Worm (Caenorhabditis elegans) whole organism, young adult: ENCODE measurements around the gene rnh-1.2.

Experiments
- B0019.2 ChIP-seq: fragments of 200-800 bp; sonication (Bioruptor generic); conservative IDR thresholded peaks from 2 replicates; pipeline ENCODE4 v1.3.6; 2022; ENCODE audit warnings: missing genetic modification reagents, missing genetic modification characterization, missing compliant biosample characterization
- B0035.1 ChIP-seq: sonication (generic microtip); optimal IDR thresholded peaks from 2 replicates; lab custom pipeline; 2016; ENCODE audit warnings: missing genetic modification characterization, mild to moderate bottlenecking, missing compliant biosample characterization, missing genotype, missing genetic modification reagents
- F10E7.11 ChIP-seq: sonication (generic microtip); optimal IDR thresholded peaks from 2 replicates; lab custom pipeline; 2017; ENCODE audit warnings: mild to moderate bottlenecking, missing genetic modification characterization, moderate library complexity, missing compliant biosample characterization
- F22D6.2 ChIP-seq: sonication (generic microtip); optimal IDR thresholded peaks from 2 replicates; lab custom pipeline; 2016; ENCODE audit warnings: mild to moderate bottlenecking, missing genetic modification characterization, missing compliant biosample characterization
- F39B2.1 ChIP-seq: fragments of 200-800 bp; sonication (Bioruptor generic); IDR thresholded peaks from 2 replicates; pipeline ENCODE4 v1.3.6; 2022; ENCODE audit warnings: missing genetic modification reagents, missing genetic modification characterization, missing compliant biosample characterization
- Y53F4B.3 ChIP-seq: fragments of 200-800 bp; sonication (Bioruptor generic); IDR thresholded peaks from 2 replicates; pipeline ENCODE4 v1.3.6; 2022; ENCODE audit warnings: missing genetic modification reagents, missing genetic modification characterization, missing compliant biosample characterization
- Y67H2A.10 ChIP-seq: fragments of 200-800 bp; sonication (Bioruptor generic); conservative IDR thresholded peaks from 2 replicates; pipeline ENCODE4 v1.3.6; 2022; ENCODE audit warnings: missing genetic modification reagents, missing genetic modification characterization, missing compliant biosample characterization
- akir-1 ChIP-seq: fragments of 200-800 bp; sonication (Bioruptor generic); optimal IDR thresholded peaks from 2 replicates; lab custom pipeline; 2018; ENCODE audit warnings: mild to moderate bottlenecking, missing genetic modification characterization, moderate library complexity, missing compliant biosample characterization
- aptf-2 ChIP-seq: fragments of 200-800 bp; sonication (Bioruptor generic); conservative IDR thresholded peaks from 2 replicates; pipeline ENCODE4 v1.3.6; 2022; ENCODE audit warnings: missing genetic modification reagents, missing genetic modification characterization, missing compliant biosample characterization
- aptf-3 ChIP-seq: fragments of 200-800 bp; sonication (Bioruptor generic); IDR thresholded peaks from 2 replicates; pipeline ENCODE4 v1.3.6; 2022; ENCODE audit warnings: missing genetic modification characterization, missing compliant biosample characterization
- attf-3 ChIP-seq: fragments of 200-800 bp; sonication (Bioruptor generic); conservative IDR thresholded peaks from 2 replicates; pipeline ENCODE4 v1.3.6; 2022; ENCODE audit warnings: missing genetic modification reagents, missing genetic modification characterization, missing compliant biosample characterization
- attf-5 ChIP-seq: fragments of 200-800 bp; sonication (Bioruptor generic); optimal IDR thresholded peaks from 2 replicates; lab custom pipeline; 2018; ENCODE audit warnings: mild to moderate bottlenecking, missing genetic modification characterization, missing compliant biosample characterization
- attf-6 ChIP-seq: fragments of 200-800 bp; sonication (Bioruptor generic); IDR thresholded peaks from 2 replicates; pipeline ENCODE4 v1.3.6; 2022; ENCODE audit warnings: missing genetic modification reagents, missing genetic modification characterization, missing compliant biosample characterization
- bed-1 ChIP-seq: fragments of 200-800 bp; sonication (Bioruptor generic); IDR thresholded peaks from 2 replicates; pipeline ENCODE4 v1.3.6; 2022; ENCODE audit warnings: missing genetic modification reagents, missing genetic modification characterization, missing compliant biosample characterization
- bed-2 ChIP-seq: fragments of 200-800 bp; sonication (Bioruptor generic); IDR thresholded peaks from 2 replicates; pipeline ENCODE4 v1.3.6; 2022; ENCODE audit warnings: missing genetic modification reagents, missing genetic modification characterization, missing compliant biosample characterization
- ceh-91 ChIP-seq: fragments of 200-800 bp; sonication (Bioruptor generic); IDR thresholded peaks from 2 replicates; pipeline ENCODE4 v1.3.6; 2022; ENCODE audit warnings: missing genetic modification reagents, missing genetic modification characterization, missing compliant biosample characterization
- die-1 ChIP-seq: sonication (generic microtip); optimal IDR thresholded peaks from 2 replicates; lab custom pipeline; 2016; ENCODE audit warnings: missing genotype, mild to moderate bottlenecking, missing genetic modification characterization, missing compliant biosample characterization
- egl-18 ChIP-seq: fragments of 200-800 bp; sonication (Bioruptor generic); IDR thresholded peaks from 2 replicates; pipeline ENCODE4 v1.3.6; 2022; ENCODE audit warnings: missing genetic modification reagents, missing genetic modification characterization, missing compliant biosample characterization
- egrh-3 ChIP-seq: fragments of 200-800 bp; sonication (Bioruptor generic); IDR thresholded peaks from 2 replicates; pipeline ENCODE4 v1.3.6; 2022; ENCODE audit warnings: missing genetic modification reagents, missing genetic modification characterization, missing compliant biosample characterization
- ekl-4 ChIP-seq: fragments of 200-800 bp; sonication (Bioruptor generic); IDR thresholded peaks from 2 replicates; pipeline ENCODE4 v1.3.6; 2022; ENCODE audit warnings: missing genetic modification reagents, missing genetic modification characterization, missing compliant biosample characterization
- ets-4 ChIP-seq: fragments of 200-800 bp; sonication (Bioruptor generic); optimal IDR thresholded peaks from 2 replicates; lab custom pipeline; 2018; ENCODE audit warnings: mild to moderate bottlenecking, missing genetic modification characterization, missing compliant biosample characterization
- hlh-12 ChIP-seq: sonication (generic microtip); optimal IDR thresholded peaks from 2 replicates; lab custom pipeline; 2016; ENCODE audit warnings: missing genetic modification characterization, missing compliant biosample characterization
- let-526 ChIP-seq: fragments of 200-800 bp; sonication (Bioruptor generic); IDR thresholded peaks from 2 replicates; pipeline ENCODE4 v1.3.6; 2022; ENCODE audit warnings: missing genetic modification reagents, missing genetic modification characterization, missing compliant biosample characterization
- lsl-1 ChIP-seq: fragments of 200-800 bp; sonication (Bioruptor generic); optimal IDR thresholded peaks from 2 replicates; lab custom pipeline; 2018; ENCODE audit warnings: mild to moderate bottlenecking, missing genetic modification characterization, moderate library complexity, missing compliant biosample characterization
- madf-8 ChIP-seq: fragments of 200-800 bp; sonication (Bioruptor generic); conservative IDR thresholded peaks from 2 replicates; pipeline ENCODE4 v1.3.6; 2022; ENCODE audit warnings: missing genetic modification reagents, missing genetic modification characterization, missing compliant biosample characterization
- nhr-120 ChIP-seq: fragments of 200-800 bp; sonication (Bioruptor generic); IDR thresholded peaks from 2 replicates; pipeline ENCODE4 v1.3.6; 2022; ENCODE audit warnings: missing genetic modification characterization, missing compliant biosample characterization
- nhr-27 ChIP-seq: fragments of 200-800 bp; sonication (Bioruptor generic); optimal IDR thresholded peaks from 2 replicates; lab custom pipeline; 2018; ENCODE audit warnings: mild to moderate bottlenecking, missing genetic modification characterization, moderate library complexity, missing compliant biosample characterization
- nhr-80 ChIP-seq: sonication (generic microtip); optimal IDR thresholded peaks from 2 replicates; lab custom pipeline; 2016; ENCODE audit warnings: missing genetic modification characterization, missing compliant biosample characterization
- sdz-38 ChIP-seq: sonication (generic microtip); optimal IDR thresholded peaks from 2 replicates; lab custom pipeline; 2016; ENCODE audit warnings: missing genotype, missing genetic modification characterization, missing compliant biosample characterization
- sea-2 ChIP-seq: fragments of 200-800 bp; sonication (Bioruptor generic); IDR thresholded peaks from 2 replicates; pipeline ENCODE4 v1.3.6; 2022; ENCODE audit warnings: missing genetic modification characterization, missing compliant biosample characterization
- snpc-3.4 ChIP-seq: sonication (generic microtip); optimal IDR thresholded peaks from 2 replicates; lab custom pipeline; 2017; ENCODE audit warnings: missing genetic modification characterization, mild to moderate bottlenecking, missing compliant biosample characterization, antibody characterized with exemption, moderate library complexity, missing genotype, missing genetic modification reagents
- unc-130 ChIP-seq: sonication (generic microtip); optimal IDR thresholded peaks from 2 replicates; lab custom pipeline; 2016; ENCODE audit warnings: missing genetic modification reagents, missing genetic modification characterization, missing compliant biosample characterization
- unc-62 ChIP-seq: fragments of 150-350 bp; optimal IDR thresholded peaks from 2 replicates; lab custom pipeline; 2014; ENCODE audit warnings: missing biosample characterization, missing genetic modification reagents, missing genetic modification characterization
- xnd-1 ChIP-seq: sonication (generic microtip); optimal IDR thresholded peaks from 2 replicates; lab custom pipeline; 2016; ENCODE audit warnings: missing genotype, missing genetic modification reagents, missing genetic modification characterization, missing compliant biosample characterization
- ztf-26 ChIP-seq: sonication (generic microtip); optimal IDR thresholded peaks from 2 replicates; lab custom pipeline; 2017; ENCODE audit warnings: missing genetic modification characterization, missing compliant biosample characterization
- ztf-3 ChIP-seq: fragments of 200-800 bp; sonication (Bioruptor generic); optimal IDR thresholded peaks from 2 replicates; lab custom pipeline; 2018; ENCODE audit warnings: mild to moderate bottlenecking, missing genetic modification characterization, missing compliant biosample characterization

The rnh-1.2 gene

DNA sequence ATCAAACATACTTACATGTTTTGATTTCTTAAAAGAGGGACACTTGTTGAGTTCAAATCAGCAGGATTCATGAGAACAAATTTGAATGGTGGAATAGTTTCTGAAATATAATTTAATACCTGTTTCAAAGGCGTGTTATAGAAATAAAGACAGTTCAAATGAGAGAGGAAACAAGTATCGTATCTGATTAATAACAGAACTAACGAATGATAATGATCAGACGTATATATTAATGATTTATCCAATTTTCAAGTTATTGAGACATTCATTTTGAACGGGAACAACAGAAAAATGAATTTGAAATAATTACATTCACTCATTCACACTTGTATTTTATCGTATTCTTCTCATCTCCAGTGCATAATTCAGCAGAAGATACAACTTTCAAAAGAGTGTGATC lies 13.8 kb upstream of the rnh-1.2 start, which contains the start of gene chil-4:
chil-4 (minus strand) TSS at position 101 of the 400 bp plus-strand sequence.
- TF ChIP-seq attf-3 (GFP tag; lab: Robert Waterston, UW): no peak
- no peak for TF ChIP-seq let-526
- TF ChIP-seq unc-62 (GFP tag; lab: Kevin White, UChicago): no peak
- TF ChIP-seq die-1: no peak
- TF ChIP-seq F22D6.2 (tag; lab: Kevin White, UChicago): no peak
- TF ChIP-seq bed-2 (GFP tag; lab: Robert Waterston, UW): no peak
- no peak for TF ChIP-seq unc-130
- TF ChIP-seq nhr-80 (tag; lab: Kevin White, UChicago): no peak
- TF ChIP-seq Y53F4B.3 (GFP tag; lab: Robert Waterston, UW): no peak
- TF ChIP-seq lsl-1 (GFP tag; lab: Kevin White, UChicago): no peak
- TF ChIP-seq F10E7.11 (tag; lab: Kevin White, UChicago): no peak
- no peak for TF ChIP-seq akir-1 (GFP tag; lab: Kevin White, UChicago)
- TF ChIP-seq hlh-12 (tag; lab: Kevin White, UChicago): no peak
- TF ChIP-seq B0035.1 (tag; lab: Kevin White, UChicago): no peak
- no peak for TF ChIP-seq F39B2.1 (GFP tag; lab: Robert Waterston, UW)
- no peak for TF ChIP-seq ceh-91 (GFP tag; lab: Robert Waterston, UW)
- no peak for TF ChIP-seq aptf-3
- TF ChIP-seq madf-8 (GFP tag; lab: Robert Waterston, UW): no peak
- TF ChIP-seq snpc-3.4: no peak

- no peak for TF ChIP-seq sdz-38 (tag; lab: Kevin White, UChicago)
- TF ChIP-seq ets-4 (GFP tag; lab: Kevin White, UChicago): no peak
- TF ChIP-seq Y67H2A.10 (GFP tag; lab: Robert Waterston, UW): no peak
Measured at ce11 chrII:9850945-9851344, 9.1 kb upstream of the rnh-1.2 start, which contains the start of gene ZK938.10. ZK938.10 (minus strand) TSS chrII:9851045.

DNA sequence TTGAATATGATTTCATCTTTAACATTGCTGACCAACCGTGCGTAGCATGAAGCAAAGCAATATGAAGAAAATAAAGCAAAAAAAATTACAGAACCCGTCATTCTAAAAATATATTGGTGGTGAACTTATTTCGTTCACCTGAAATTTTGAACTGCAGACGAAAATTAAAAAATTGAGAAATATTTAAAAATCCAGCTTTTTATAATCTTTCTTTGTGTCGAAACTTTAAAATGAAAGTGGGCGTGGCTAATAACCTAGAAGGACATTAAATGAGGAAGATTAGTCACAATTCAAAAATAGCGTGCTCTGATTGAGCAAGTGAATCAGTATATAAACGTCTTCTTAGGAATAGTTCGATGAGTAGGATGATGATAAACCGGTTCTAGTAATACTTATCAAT lies 7.7 kb upstream of the rnh-1.2 start, which contains the start of gene old-2:
old-2 (minus strand) TSS at position 101 of the 400 bp plus-strand sequence.
- TF ChIP-seq xnd-1 (tag; lab: Kevin White, UChicago) (no peak), aptf-2 (GFP tag; lab: Robert Waterston, UW) (no peak), ztf-26 (tag; lab: Kevin White, UChicago) (no peak), hlh-12 (tag; lab: Kevin White, UChicago) (no peak), egl-18 (GFP tag; lab: Robert Waterston, UW) (no peak), ztf-3 (no peak), nhr-27 (tag; lab: Kevin White, UChicago) (no peak), attf-5 (GFP tag; lab: Kevin White, UChicago) (no peak), sea-2 (GFP tag; lab: Robert Waterston, UW) (no peak), attf-6 (GFP tag; lab: Robert Waterston, UW) (no peak), aptf-3 (no peak), egrh-3 (GFP tag; lab: Robert Waterston, UW) (no peak), nhr-120 (GFP tag; lab: Robert Waterston, UW) (no peak), Y53F4B.3 (GFP tag; lab: Robert Waterston, UW) (no peak), B0019.2 (no peak), ekl-4 (GFP tag; lab: Robert Waterston, UW) (no peak)
- TF ChIP-seq, all 124 proteins: peak for 0

DNA sequence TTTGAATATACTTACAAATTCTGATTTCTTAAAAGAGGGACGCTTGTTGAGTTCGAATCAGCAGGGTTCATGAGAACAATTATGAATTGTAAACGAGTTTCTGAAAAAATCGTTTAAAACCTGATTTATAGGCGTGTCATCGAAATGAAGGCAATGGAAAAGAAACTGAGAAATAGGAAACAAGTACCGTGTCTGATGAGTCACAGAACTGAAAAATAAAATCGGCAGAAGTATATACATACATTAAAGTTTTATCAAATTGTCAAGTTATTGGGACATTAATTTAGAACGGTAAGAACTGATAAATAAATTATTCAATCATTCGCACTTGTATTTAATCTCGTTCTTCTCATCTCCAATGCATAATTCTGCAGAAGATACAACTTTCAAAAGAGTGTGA lies 3.4 kb upstream of the rnh-1.2 start, which contains the start of gene chil-9:
chil-9 (minus strand) TSS at position 101 of the 400 bp plus-strand sequence.
- TF ChIP-seq bed-1: no peak
